Fruit fly (Drosophila melanogaster) whole organism, embryonic: ENCODE data around the gene RpS14a.

Source experiments
- Antp ChIP-seq: fragments of 200-800 bp; sonication (Bioruptor generic); optimal IDR thresholded peaks from 3 replicates; lab custom pipeline; 2016; ENCODE audit warnings: missing biosample characterization, missing genetic modification characterization
- Atf3 ChIP-seq: fragments of 200-800 bp; sonication (Bioruptor generic); optimal IDR thresholded peaks from 3 replicates; lab custom pipeline; 2016; ENCODE audit warnings: missing biosample characterization, missing genetic modification characterization
- CG10209 ChIP-seq: fragments of 200-800 bp; sonication (Bioruptor generic); optimal IDR thresholded peaks from 3 replicates; lab custom pipeline; 2017; ENCODE audit warnings: missing biosample characterization, mild to moderate bottlenecking, missing genetic modification characterization, missing genetic modification reagents
- CG10321 ChIP-seq: fragments of 200-800 bp; sonication (Bioruptor generic); IDR thresholded peaks from 2 replicates; pipeline ENCODE4 v1.3.6; 2022; ENCODE audit warnings: missing biosample characterization, missing genetic modification characterization
- CG10959 ChIP-seq: fragments of 200-800 bp; sonication (Bioruptor generic); IDR thresholded peaks from 2 replicates; pipeline ENCODE4 v1.3.6; 2022; ENCODE audit warnings: missing biosample characterization, missing genetic modification characterization
- CG11504 ChIP-seq: fragments of 200-800 bp; sonication (Bioruptor generic); optimal IDR thresholded peaks from 3 replicates; lab custom pipeline; 2019; ENCODE audit warnings: missing biosample characterization, mild to moderate bottlenecking, missing genetic modification characterization, moderate library complexity
- CG11560 ChIP-seq: fragments of 200-800 bp; sonication (Bioruptor generic); IDR thresholded peaks from 3 replicates; pipeline ENCODE4 v1.3.6; 2022; ENCODE audit warnings: missing biosample characterization, missing genetic modification characterization
- CG11696 ChIP-seq: fragments of 200-800 bp; sonication (Bioruptor generic); IDR thresholded peaks from 2 replicates; pipeline ENCODE4 v1.3.6; 2022; ENCODE audit warnings: missing biosample characterization, missing genetic modification characterization
- CG12299 ChIP-seq: fragments of 200-800 bp; sonication (Bioruptor generic); optimal IDR thresholded peaks from 2 replicates; lab custom pipeline; 2018; ENCODE audit warnings: missing biosample characterization, mild to moderate bottlenecking, missing genetic modification characterization
- CG12391 ChIP-seq: fragments of 200-800 bp; sonication (Bioruptor generic); optimal IDR thresholded peaks from 3 replicates; lab custom pipeline; 2018; ENCODE audit warnings: missing biosample characterization, mild to moderate bottlenecking, missing genetic modification characterization, moderate library complexity
- CG13296 ChIP-seq: fragments of 200-800 bp; sonication (Bioruptor generic); optimal IDR thresholded peaks from 3 replicates; lab custom pipeline; 2018; ENCODE audit warnings: missing biosample characterization, mild to moderate bottlenecking, missing genetic modification characterization
- CG13624 ChIP-seq: fragments of 200-800 bp; sonication (Bioruptor generic); optimal IDR thresholded peaks from 2 replicates; lab custom pipeline; 2016; ENCODE audit warnings: missing biosample characterization, missing genetic modification characterization
- CG13775 ChIP-seq: fragments of 200-800 bp; sonication (Bioruptor generic); optimal IDR thresholded peaks from 3 replicates; lab custom pipeline; 2017; ENCODE audit warnings: missing biosample characterization, mild to moderate bottlenecking, missing genetic modification characterization
- CG3065 ChIP-seq: fragments of 200-800 bp; sonication (Bioruptor generic); optimal IDR thresholded peaks from 2 replicates; lab custom pipeline; 2016; ENCODE audit warnings: missing biosample characterization, missing genetic modification characterization
- CG3838 ChIP-seq: fragments of 200-800 bp; sonication (Bioruptor generic); optimal IDR thresholded peaks from 3 replicates; lab custom pipeline; 2016; ENCODE audit warnings: missing biosample characterization, missing genetic modification characterization
- CG4282 ChIP-seq: fragments of 200-800 bp; sonication (Bioruptor generic); optimal IDR thresholded peaks from 2 replicates; lab custom pipeline; 2016; ENCODE audit warnings: missing biosample characterization, missing genetic modification characterization
- CG7745 ChIP-seq: fragments of 200-800 bp; sonication (Bioruptor generic); optimal IDR thresholded peaks from 2 replicates; lab custom pipeline; 2018; ENCODE audit warnings: missing biosample characterization, mild to moderate bottlenecking, missing genetic modification characterization, moderate library complexity
- Doc2 ChIP-seq: fragments of 200-800 bp; sonication (Bioruptor generic); IDR thresholded peaks from 2 replicates; pipeline ENCODE4 v1.3.6; 2022; ENCODE audit warnings: missing biosample characterization, missing genetic modification characterization
- Doc3 ChIP-seq: fragments of 200-800 bp; sonication (Bioruptor generic); IDR thresholded peaks from 3 replicates; pipeline ENCODE4 v1.3.6; 2022; ENCODE audit warnings: missing biosample characterization, missing genetic modification characterization; ENCODE audit not compliant: partially characterized antibody
- Fer1 ChIP-seq: fragments of 200-800 bp; sonication (Bioruptor generic); optimal IDR thresholded peaks from 2 replicates; lab custom pipeline; 2017; ENCODE audit warnings: missing biosample characterization, mild to moderate bottlenecking, missing genetic modification characterization
- Fer2 ChIP-seq: fragments of 200-800 bp; sonication (Bioruptor generic); optimal IDR thresholded peaks from 2 replicates; lab custom pipeline; 2018; ENCODE audit warnings: missing biosample characterization, mild to moderate bottlenecking, missing genetic modification characterization, moderate library complexity
- Hmr ChIP-seq: fragments of 200-800 bp; sonication (Bioruptor generic); optimal IDR thresholded peaks from 3 replicates; lab custom pipeline; 2017; ENCODE audit warnings: mild to moderate bottlenecking, missing biosample characterization, missing genetic modification reagents, missing genetic modification characterization
- Meics ChIP-seq: fragments of 200-800 bp; sonication (Bioruptor generic); optimal IDR thresholded peaks from 2 replicates; lab custom pipeline; 2017; ENCODE audit warnings: missing biosample characterization, mild to moderate bottlenecking, missing genetic modification characterization
- Sin3A ChIP-seq: fragments of >200 bp; optimal IDR thresholded peaks from 2 replicates; lab custom pipeline; 2018
- Usf ChIP-seq: fragments of 200-800 bp; sonication (Bioruptor generic); optimal IDR thresholded peaks from 2 replicates; lab custom pipeline; 2017; ENCODE audit warnings: missing genotype, missing biosample characterization, missing genetic modification characterization
- bowl ChIP-seq: fragments of 200-800 bp; sonication (Bioruptor generic); IDR thresholded peaks from 2 replicates; pipeline ENCODE4 v1.3.6; 2022; ENCODE audit warnings: missing biosample characterization, missing genetic modification characterization
- btn ChIP-seq: fragments of 200-800 bp; sonication (Bioruptor generic); optimal IDR thresholded peaks from 2 replicates; lab custom pipeline; 2016; ENCODE audit warnings: missing biosample characterization, missing genetic modification characterization
- chm ChIP-seq: fragments of 200-800 bp; sonication (Bioruptor generic); IDR thresholded peaks from 2 replicates; pipeline ENCODE4 v1.3.6; 2022; ENCODE audit warnings: missing biosample characterization, missing genetic modification characterization
- chn ChIP-seq: fragments of 200-800 bp; sonication (Bioruptor generic); optimal IDR thresholded peaks from 2 replicates; lab custom pipeline; 2016; ENCODE audit warnings: missing biosample characterization, missing genetic modification characterization
- crp ChIP-seq, 2 experiments: fragments of 200-800 bp; sonication (Bioruptor generic); optimal IDR thresholded peaks; 2 replicates in 1 of 2; 3 replicates in 1 of 2; lab custom pipeline; 2017; ENCODE audit warnings: missing biosample characterization in 2 of 2, missing genetic modification characterization in 2 of 2, mild to moderate bottlenecking in 1 of 2, moderate library complexity in 1 of 2
- da ChIP-seq: fragments of 200-800 bp; sonication (Bioruptor generic); optimal IDR thresholded peaks from 2 replicates; lab custom pipeline; 2016; ENCODE audit warnings: missing biosample characterization, missing genetic modification characterization
- dmrt11E ChIP-seq: fragments of 200-800 bp; sonication (Bioruptor generic); optimal IDR thresholded peaks from 3 replicates; lab custom pipeline; 2018; ENCODE audit warnings: missing biosample characterization, mild to moderate bottlenecking, missing genetic modification characterization, moderate library complexity
- gce ChIP-seq: fragments of 200-800 bp; sonication (Bioruptor generic); IDR thresholded peaks from 3 replicates; pipeline ENCODE4 v1.3.6; 2022; ENCODE audit warnings: missing biosample characterization, missing genetic modification characterization
- grn ChIP-seq: fragments of 200-800 bp; sonication (Bioruptor generic); optimal IDR thresholded peaks from 3 replicates; lab custom pipeline; 2017; ENCODE audit warnings: missing biosample characterization, missing genetic modification characterization
- gsb ChIP-seq: fragments of 200-800 bp; sonication (Bioruptor generic); IDR thresholded peaks from 2 replicates; pipeline ENCODE4 v1.3.6; 2022; ENCODE audit warnings: missing biosample characterization, missing genetic modification characterization
- gsb-n ChIP-seq: fragments of 200-800 bp; sonication (Bioruptor generic); optimal IDR thresholded peaks from 3 replicates; lab custom pipeline; 2018; ENCODE audit warnings: missing biosample characterization, mild to moderate bottlenecking, missing genetic modification characterization
- ken ChIP-seq: fragments of 200-800 bp; sonication (Bioruptor generic); IDR thresholded peaks from 3 replicates; pipeline ENCODE4 v1.3.6; 2022; ENCODE audit warnings: missing biosample characterization, missing genetic modification characterization
- klu ChIP-seq: fragments of 200-800 bp; sonication (Bioruptor generic); IDR thresholded peaks from 2 replicates; pipeline ENCODE4 v1.3.6; 2022; ENCODE audit warnings: missing biosample characterization, missing genetic modification characterization
- kni ChIP-seq: fragments of 200-800 bp; sonication (Bioruptor generic); optimal IDR thresholded peaks from 3 replicates; lab custom pipeline; 2017; ENCODE audit warnings: mild to moderate bottlenecking, missing biosample characterization, missing genetic modification reagents, missing genetic modification characterization
- lov ChIP-seq, 2 experiments: fragments of 200-800 bp in 1 of 2; fragments of >200 bp in 1 of 2; sonication (Bioruptor generic) in 1 of 2; IDR thresholded peaks in 1 of 2; optimal IDR thresholded peaks in 1 of 2; 2 replicates in 1 of 2; 3 replicates in 1 of 2; pipeline versions ENCODE4 v1.3.6 to Lab custom; 2017 to 2022; ENCODE audit warnings: missing biosample characterization in 1 of 2, missing genetic modification characterization in 1 of 2
- onecut ChIP-seq: fragments of 200-800 bp; sonication (Bioruptor generic); IDR thresholded peaks from 2 replicates; pipeline ENCODE4 v1.3.6; 2022; ENCODE audit warnings: missing biosample characterization, missing genetic modification characterization
- pum ChIP-seq: fragments of 200-800 bp; sonication (Bioruptor generic); optimal IDR thresholded peaks from 2 replicates; lab custom pipeline; 2016; ENCODE audit warnings: missing biosample characterization, missing genetic modification characterization
- ranshi ChIP-seq: fragments of 200-800 bp; sonication (Bioruptor generic); IDR thresholded peaks from 2 replicates; pipeline ENCODE4 v1.3.6; 2022; ENCODE audit warnings: missing biosample characterization, missing genetic modification characterization
- run ChIP-seq: fragments of 200-800 bp; sonication (Bioruptor generic); optimal IDR thresholded peaks from 3 replicates; lab custom pipeline; 2018; ENCODE audit warnings: missing biosample characterization, mild to moderate bottlenecking, missing genetic modification characterization
- slbo ChIP-seq: fragments of 200-800 bp; sonication (Bioruptor generic); IDR thresholded peaks from 2 replicates; pipeline ENCODE4 v1.3.6; 2022; ENCODE audit warnings: missing biosample characterization, missing genetic modification characterization
- slp2 ChIP-seq: fragments of 200-800 bp; sonication (Bioruptor generic); optimal IDR thresholded peaks from 2 replicates; lab custom pipeline; 2016; ENCODE audit warnings: missing biosample characterization, missing genetic modification characterization
- toy ChIP-seq: fragments of 200-800 bp; sonication (Bioruptor generic); IDR thresholded peaks from 2 replicates; pipeline ENCODE4 v1.3.6; 2022; ENCODE audit warnings: missing biosample characterization, missing genetic modification characterization
- twi ChIP-seq: fragments of 200-800 bp; optimal IDR thresholded peaks from 2 replicates; lab custom pipeline; 2019; ENCODE audit warnings: missing biosample characterization, mild to moderate bottlenecking, missing genetic modification characterization, moderate library complexity
- usp ChIP-seq: fragments of >200 bp; optimal IDR thresholded peaks from 2 replicates; lab custom pipeline; 2017; ENCODE audit warnings: missing biosample characterization, missing genetic modification characterization

RpS14a gene

dm6 chrX:7901153-7902038 lies 32.1 kb upstream of the RpS14a start, which contains the start of the genes RpS6 and bys (continued):
- TF ChIP-seq onecut (GFP tag; lab: Robert Waterston, UW) (peak; percentile 75), btn (GFP tag; lab: Kevin White, UChicago) (no peak), CG11560 (tag; lab: Robert Waterston, UW) (no peak), kni (GFP tag; lab: Kevin White, UChicago) (peak; percentile 30), CG11504 (peak; percentile 46), twi (tag; lab: Kevin White, UChicago) (no peak), ken (GFP tag; lab: Robert Waterston, UW) (peak; percentile 42; the same call in 1 of the 3 replicates), Hmr (GFP tag; lab: Kevin White, UChicago) (peak; percentile 68), crp (GFP tag; optimal IDR thresholded peaks at IDR 0.05; lab: Kevin White, UChicago) (peak in 1 of 2 experiments; percentile 65), run (tag; lab: Kevin White, UChicago) (peak; percentile 7), CG7745 (tag; lab: Kevin White, UChicago) (peak; percentile 2), Antp (GFP tag; lab: Kevin White, UChicago) (peak; percentile 35), slbo (GFP tag; lab: Robert Waterston, UW) (peak; percentile 81), Usf (no peak), pum (GFP tag; lab: Kevin White, UChicago) (peak; percentile 1), da (GFP tag; lab: Kevin White, UChicago) (no peak), CG12299 (tag; lab: Kevin White, UChicago) (no peak), ranshi (peak; percentile 39), CG13775 (peak; percentile 66), CG11696 (GFP tag; lab: Robert Waterston, UW) (no peak), CG13296 (GFP tag; lab: Kevin White, UChicago) (peak; percentile 66), bowl (GFP tag; lab: Robert Waterston, UW) (no peak), CG10209 (GFP tag; lab: Kevin White, UChicago) (peak; percentile 43), Fer1 (GFP tag; lab: Kevin White, UChicago) (peak; percentile 59), usp (no peak), CG13624 (GFP tag; lab: Kevin White, UChicago) (peak; percentile 32), Sin3A (lab: Kevin White, UChicago) (peak; percentile 21), Meics (GFP tag; lab: Kevin White, UChicago) (peak; percentile 66), chn (GFP tag; lab: Kevin White, UChicago) (peak; percentile 37), lov (optimal IDR thresholded peaks at IDR 0.05; lab: Kevin White, UChicago) (no peak), lov (GFP tag; IDR thresholded peaks at IDR 0.05; lab: Robert Waterston, UW) (0 out of 3 replicates have a peak, but pooled peaks have one; percentile 66), slp2 (GFP tag; lab: Kevin White, UChicago) (peak; percentile 7), CG3065 (GFP tag; lab: Kevin White, UChicago) (no peak), gsb-n (no peak), Doc2 (GFP tag; lab: Robert Waterston, UW) (no peak), CG10321 (no peak), dmrt11E (tag; lab: Kevin White, UChicago) (no peak), grn (no peak), gsb (GFP tag; lab: Robert Waterston, UW) (peak; percentile 31), CG3838 (GFP tag; lab: Kevin White, UChicago) (no peak), chm (peak; percentile 65), CG12391 (tag; lab: Kevin White, UChicago) (peak; percentile 59), CG4282 (GFP tag; lab: Kevin White, UChicago) (no peak), toy (GFP tag; lab: Robert Waterston, UW) (no peak), Atf3 (GFP tag; lab: Kevin White, UChicago) (no peak), Fer2 (tag; lab: Kevin White, UChicago) (no peak), gce (GFP tag; lab: Robert Waterston, UW) (no peak), CG10959 (no peak), Doc3 (GFP tag; lab: Robert Waterston, UW) (peak; percentile 71; the same call in 2 of the 3 replicates), klu (no peak)
